Fruit fly (Drosophila melanogaster): ENCODE results near the gene OtopLa.
A peak's percentile ranks its signal among the peaks of the same experiment; 100 is the strongest.

Gene OtopLa

dm6 chrX:5648437-5648959 is at the start of gene OtopLa (continued):
- peak; percentile 9 for TF ChIP-seq stwl (tag; optimal IDR thresholded peaks at IDR 0.05)
- TF ChIP-seq Spps (tag; optimal IDR thresholded peaks at IDR 0.05) = peak; percentile 69
- peak; percentile 47; the same call in 1 of the 2 replicates for TF ChIP-seq Taf1 (GFP tag; IDR thresholded peaks at IDR 0.05)
- peak; percentile 96 for TF ChIP-seq ci (GFP tag; IDR thresholded peaks at IDR 0.05)
- peak; percentile 66 for TF ChIP-seq Atf-2 (GFP tag; optimal IDR thresholded peaks at IDR 0.05)
- TF ChIP-seq eyg (GFP tag; optimal IDR thresholded peaks at IDR 0.05) = peak; percentile 78
- TF ChIP-seq CG6689 (GFP tag; IDR thresholded peaks at IDR 0.05) = peak; percentile 89
- TF ChIP-seq pros (GFP tag; optimal IDR thresholded peaks at IDR 0.05) = no peak
- TF ChIP-seq crol (GFP tag; IDR thresholded peaks at IDR 0.05) = peak; percentile 62
- TF ChIP-seq CG10274 (GFP tag; optimal IDR thresholded peaks at IDR 0.05) = peak; percentile 35
- peak; percentile 78 for TF ChIP-seq gro (GFP tag; optimal IDR thresholded peaks at IDR 0.05)
- peak; percentile 52; the same call in 1 of the 2 replicates for TF ChIP-seq CG10321 (GFP tag; IDR thresholded peaks at IDR 0.05)
- TF ChIP-seq Dip3 (GFP tag; optimal IDR thresholded peaks at IDR 0.05) = peak; percentile 35
- TF ChIP-seq CG34422 (GFP tag; IDR thresholded peaks at IDR 0.05) = peak; percentile 88
- peak; percentile 25 for TF ChIP-seq Usf (GFP tag; optimal IDR thresholded peaks at IDR 0.05)
- peak; percentile 32 for TF ChIP-seq TFAM (GFP tag; optimal IDR thresholded peaks at IDR 0.05)
- peak; percentile 68 for TF ChIP-seq CG13624 (GFP tag; optimal IDR thresholded peaks at IDR 0.05)
- TF ChIP-seq schlank (tag; optimal IDR thresholded peaks at IDR 0.05) = peak; percentile 26
- TF ChIP-seq Hr51 (GFP tag; optimal IDR thresholded peaks at IDR 0.05) = peak; percentile 58 to 82
- peak; percentile 70 for TF ChIP-seq trem (tag; optimal IDR thresholded peaks at IDR 0.05)
- no peak for TF ChIP-seq CG3995 (GFP tag; optimal IDR thresholded peaks at IDR 0.05)
- TF ChIP-seq Kr (GFP tag; optimal IDR thresholded peaks at IDR 0.05) = no peak
- no peak for TF ChIP-seq Trl (optimal IDR thresholded peaks at IDR 0.05)
- TF ChIP-seq Trl (GFP tag; optimal IDR thresholded peaks at IDR 0.05) = peak; percentile 88
- peak; percentile 84 for TF ChIP-seq az2 (GFP tag; optimal IDR thresholded peaks at IDR 0.05)
- peak; percentile 65 for TF ChIP-seq CG12104 (GFP tag; optimal IDR thresholded peaks at IDR 0.05)
- peak; percentile 43 for TF ChIP-seq disco-r (GFP tag; optimal IDR thresholded peaks at IDR 0.05)
- TF ChIP-seq CG4617 (GFP tag; optimal IDR thresholded peaks at IDR 0.05; ENCODE audit: borderline replicate concordance) = peak; percentile 28
- peak; percentile 46; the same call in 1 of the 2 replicates for TF ChIP-seq E2f2 (GFP tag; IDR thresholded peaks at IDR 0.05)
- peak; percentile 61 for TF ChIP-seq Ravus (GFP tag; IDR thresholded peaks at IDR 0.05)
- peak; percentile 78 for TF ChIP-seq CG14710 (tag; optimal IDR thresholded peaks at IDR 0.05)
- peak; percentile 58 for TF ChIP-seq danr (GFP tag; IDR thresholded peaks at IDR 0.05)
- TF ChIP-seq gfzf (GFP tag; optimal IDR thresholded peaks at IDR 0.05) = no peak
- TF ChIP-seq vfl (GFP tag; optimal IDR thresholded peaks at IDR 0.05) = peak; percentile 43
- TF ChIP-seq Chrac-16 (GFP tag; optimal IDR thresholded peaks at IDR 0.05) = peak; percentile 73
- 0 out of 3 replicates have a peak, but pooled peaks have one; percentile 18 for TF ChIP-seq z (GFP tag; IDR thresholded peaks at IDR 0.05)
- TF ChIP-seq CG4730 (GFP tag; IDR thresholded peaks at IDR 0.05) = peak; percentile 72
- TF ChIP-seq CG4404 (GFP tag; IDR thresholded peaks at IDR 0.05) = peak; percentile 67
- peak; percentile 83 to 88 for TF ChIP-seq chif (GFP tag; optimal IDR thresholded peaks at IDR 0.05)
- peak; percentile 50; the same call in 1 of the 2 replicates for TF ChIP-seq ro (GFP tag; IDR thresholded peaks at IDR 0.05)
- no peak for TF ChIP-seq Stat92E (GFP tag; optimal IDR thresholded peaks at IDR 0.05)
- no peak for TF ChIP-seq CG2129 (GFP tag; IDR thresholded peaks at IDR 0.05; ENCODE audit: partially characterized antibody)
- no peak for TF ChIP-seq CG16813 (GFP tag; IDR thresholded peaks at IDR 0.05; ENCODE audit: partially characterized antibody)
- peak in 1 of 2 experiments; percentile 32 for TF ChIP-seq crp (GFP tag; optimal IDR thresholded peaks at IDR 0.05)
- peak; percentile 90 for TF ChIP-seq so (GFP tag; IDR thresholded peaks at IDR 0.05)
- peak; percentile 84 for TF ChIP-seq tin (GFP tag; optimal IDR thresholded peaks at IDR 0.05)
- TF ChIP-seq gt (GFP tag; IDR thresholded peaks at IDR 0.05) = peak; percentile 53; the same call in 1 of the 2 replicates
- TF ChIP-seq CG14050 (GFP tag; IDR thresholded peaks at IDR 0.05) = peak; percentile 70
- no peak for TF ChIP-seq Dref (GFP tag; IDR thresholded peaks at IDR 0.05)
- peak; percentile 69; the same call in 2 of the 3 replicates for TF ChIP-seq CG3726 (GFP tag; IDR thresholded peaks at IDR 0.05)
- TF ChIP-seq croc (GFP tag; conservative IDR thresholded peaks at IDR 0.05) = peak; percentile 79
